Worm (Caenorhabditis elegans) whole organism, mixed stage, embryonic: ENCODE data around the gene ttbk-3.

Source experiments
- M03D4.4 ChIP-seq: sonication (generic microtip); optimal IDR thresholded peaks from 2 replicates; lab custom pipeline; 2017; ENCODE audit warnings: mild to moderate bottlenecking, missing genetic modification characterization, missing compliant biosample characterization
- bed-3 ChIP-seq: fragments of 200-800 bp; sonication (Bioruptor generic); optimal IDR thresholded peaks from 3 replicates; lab custom pipeline; 2018; ENCODE audit warnings: mild to moderate bottlenecking, missing genetic modification characterization, moderate library complexity, missing compliant biosample characterization
- blmp-1 ChIP-seq: fragments of 150-350 bp; optimal IDR thresholded peaks from 2 replicates; lab custom pipeline; 2014; ENCODE audit warnings: missing biosample characterization, missing genetic modification characterization
- ceh-39 ChIP-seq: fragments of 150-350 bp; optimal IDR thresholded peaks from 2 replicates; lab custom pipeline; 2014; ENCODE audit warnings: missing biosample characterization, missing genetic modification characterization
- ceh-43 ChIP-seq: fragments of 200-800 bp; sonication (Bioruptor generic); optimal IDR thresholded peaks from 2 replicates; lab custom pipeline; 2018; ENCODE audit warnings: mild to moderate bottlenecking, missing genetic modification characterization, moderate library complexity, missing compliant biosample characterization
- ceh-83 ChIP-seq: fragments of 200-800 bp; sonication (Bioruptor generic); optimal IDR thresholded peaks from 2 replicates; lab custom pipeline; 2018; ENCODE audit warnings: mild to moderate bottlenecking, missing genetic modification characterization, missing compliant biosample characterization
- ces-1 ChIP-seq: fragments of 150-350 bp; optimal IDR thresholded peaks from 2 replicates; lab custom pipeline; 2014; ENCODE audit warnings: missing biosample characterization, missing genetic modification reagents, missing genetic modification characterization
- cnd-1 ChIP-seq: fragments of 200-800 bp; sonication (Bioruptor generic); optimal IDR thresholded peaks from 2 replicates; lab custom pipeline; 2018; ENCODE audit warnings: mild to moderate bottlenecking, missing genetic modification characterization, missing compliant biosample characterization
- drap-1 ChIP-seq: fragments of 200-800 bp; sonication (Bioruptor generic); optimal IDR thresholded peaks from 3 replicates; lab custom pipeline; 2018; ENCODE audit warnings: mild to moderate bottlenecking, missing genetic modification characterization, missing compliant biosample characterization
- elt-1 ChIP-seq: sonication (generic microtip); optimal IDR thresholded peaks from 2 replicates; lab custom pipeline; 2017; ENCODE audit warnings: missing genetic modification characterization, mild to moderate bottlenecking, missing compliant biosample characterization, antibody characterized with exemption, moderate library complexity, borderline replicate concordance; ENCODE audit not compliant: insufficient read depth
- elt-3 ChIP-seq: fragments of 150-350 bp; optimal IDR thresholded peaks from 2 replicates; lab custom pipeline; 2014; ENCODE audit warnings: missing biosample characterization, missing genetic modification characterization
- flh-1 ChIP-seq: fragments of 200-800 bp; sonication (Bioruptor generic); optimal IDR thresholded peaks from 2 replicates; lab custom pipeline; 2018; ENCODE audit warnings: mild to moderate bottlenecking, missing genetic modification characterization, moderate library complexity, missing compliant biosample characterization
- ham-2 ChIP-seq: fragments of 200-800 bp; sonication (Bioruptor generic); optimal IDR thresholded peaks from 2 replicates; lab custom pipeline; 2018; ENCODE audit warnings: mild to moderate bottlenecking, missing genetic modification characterization, missing compliant biosample characterization
- hlh-1 ChIP-seq: fragments of 150-350 bp; optimal IDR thresholded peaks from 2 replicates; lab custom pipeline; 2014; ENCODE audit warnings: missing biosample characterization, missing genetic modification reagents, missing genetic modification characterization
- lin-13 ChIP-seq: fragments of 150-350 bp; optimal IDR thresholded peaks from 2 replicates; lab custom pipeline; 2014; ENCODE audit warnings: missing biosample characterization, missing genetic modification characterization
- lin-32 ChIP-seq: fragments of 200-800 bp; sonication (Bioruptor generic); optimal IDR thresholded peaks from 2 replicates; lab custom pipeline; 2018; ENCODE audit warnings: mild to moderate bottlenecking, missing genetic modification characterization, missing compliant biosample characterization
- lsy-2 ChIP-seq: fragments of 150-350 bp; optimal IDR thresholded peaks from 2 replicates; lab custom pipeline; 2014; ENCODE audit warnings: missing biosample characterization, missing genetic modification characterization
- mab-5 ChIP-seq: fragments of 150-350 bp; optimal IDR thresholded peaks from 2 replicates; lab custom pipeline; 2014; ENCODE audit warnings: missing biosample characterization, missing genetic modification characterization
- mep-1 ChIP-seq: fragments of 150-350 bp; optimal IDR thresholded peaks from 2 replicates; lab custom pipeline; 2017; ENCODE audit warnings: missing biosample characterization, missing genetic modification reagents, missing genetic modification characterization, inconsistent platforms
- mls-2 ChIP-seq: sonication (generic microtip); optimal IDR thresholded peaks from 2 replicates; lab custom pipeline; 2016; ENCODE audit warnings: mild to moderate bottlenecking, missing genetic modification characterization, moderate library complexity, missing compliant biosample characterization
- nhr-12 ChIP-seq: fragments of 150-350 bp; optimal IDR thresholded peaks from 2 replicates; lab custom pipeline; 2014; ENCODE audit warnings: missing biosample characterization, missing genetic modification characterization
- nhr-2 ChIP-seq: fragments of 150-350 bp; optimal IDR thresholded peaks from 2 replicates; lab custom pipeline; 2014; ENCODE audit warnings: missing biosample characterization, missing genetic modification characterization
- nhr-237 ChIP-seq: fragments of 150-350 bp; optimal IDR thresholded peaks from 2 replicates; lab custom pipeline; 2014; ENCODE audit warnings: missing biosample characterization, missing genetic modification characterization
- nhr-28 ChIP-seq: fragments of 150-350 bp; optimal IDR thresholded peaks from 2 replicates; lab custom pipeline; 2014; ENCODE audit warnings: missing biosample characterization, missing genetic modification characterization
- nhr-76 ChIP-seq: sonication (generic microtip); optimal IDR thresholded peaks from 2 replicates; lab custom pipeline; 2017; ENCODE audit warnings: missing biosample characterization, missing genetic modification characterization
- pha-4 ChIP-seq: fragments of 150-350 bp; optimal IDR thresholded peaks from 2 replicates; lab custom pipeline; 2018; ENCODE audit warnings: missing biosample characterization, missing genetic modification reagents, missing genetic modification characterization
- sem-2 ChIP-seq: fragments of 200-800 bp; sonication (Bioruptor generic); optimal IDR thresholded peaks from 2 replicates; lab custom pipeline; 2018; ENCODE audit warnings: mild to moderate bottlenecking, missing genetic modification characterization, missing compliant biosample characterization
- snpc-4 ChIP-seq: fragments of 150-350 bp; optimal IDR thresholded peaks from 2 replicates; lab custom pipeline; 2014; ENCODE audit warnings: missing biosample characterization, missing genetic modification characterization
- sptf-1 ChIP-seq: sonication (generic microtip); optimal IDR thresholded peaks from 2 replicates; lab custom pipeline; 2017; ENCODE audit warnings: mild to moderate bottlenecking, missing genetic modification characterization, moderate library complexity, missing compliant biosample characterization
- tbx-8 ChIP-seq: fragments of 200-800 bp; sonication (Bioruptor generic); optimal IDR thresholded peaks from 2 replicates; lab custom pipeline; 2018; ENCODE audit warnings: mild to moderate bottlenecking, missing genetic modification characterization, moderate library complexity, missing compliant biosample characterization
- unc-120 ChIP-seq: sonication (generic microtip); optimal IDR thresholded peaks from 2 replicates; lab custom pipeline; 2017; ENCODE audit warnings: missing genetic modification characterization, missing compliant biosample characterization; ENCODE audit not compliant: poor library complexity, severe bottlenecking
- unc-39 ChIP-seq: fragments of 150-350 bp; optimal IDR thresholded peaks from 2 replicates; lab custom pipeline; 2014; ENCODE audit warnings: missing biosample characterization, missing genetic modification characterization
- unc-62 ChIP-seq: fragments of 150-350 bp; optimal IDR thresholded peaks from 2 replicates; lab custom pipeline; 2014; ENCODE audit warnings: missing biosample characterization, missing genetic modification reagents, missing genetic modification characterization
- zip-8 ChIP-seq: fragments of 150-350 bp; optimal IDR thresholded peaks from 2 replicates; lab custom pipeline; 2014; ENCODE audit warnings: missing biosample characterization, missing genetic modification characterization
- ztf-11 ChIP-seq: fragments of 150-350 bp; optimal IDR thresholded peaks from 2 replicates; lab custom pipeline; 2014; ENCODE audit warnings: missing biosample characterization, missing genetic modification characterization

ttbk-3 gene

DNA sequence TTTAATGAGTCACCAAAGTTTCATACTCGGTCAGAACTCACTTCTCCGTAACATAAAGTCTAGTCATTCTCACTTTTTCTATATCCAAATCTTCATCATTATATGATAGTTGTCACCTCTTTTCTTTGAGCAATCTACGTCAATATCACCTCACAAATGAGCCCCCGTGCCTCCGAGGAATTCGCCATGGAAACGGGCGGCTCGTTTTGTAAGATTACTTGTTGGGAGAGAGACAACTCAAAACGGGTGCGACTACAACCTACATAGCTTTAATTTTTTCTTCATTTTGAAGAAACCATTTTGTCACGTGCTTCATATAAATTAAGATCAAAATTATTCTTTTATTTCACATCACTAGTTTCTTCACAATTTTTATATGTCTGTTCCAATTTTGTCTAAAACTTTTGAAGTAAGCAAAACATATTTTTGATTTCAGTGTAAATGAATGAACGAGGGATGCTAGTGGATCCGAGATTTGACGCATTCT, 10.8 kb downstream of the ttbk-3 start, which contains the start of gene nhr-4:
TSS of gene nhr-4 (plus strand) at position 437 of the 487 bp plus-strand sequence.
- no peak for TF ChIP-seq unc-39
- no peak for TF ChIP-seq ham-2 (GFP tag; lab: Kevin White, UChicago)
- TF ChIP-seq ztf-11 (tag; lab: Kevin White, UChicago), result no peak
- no peak for TF ChIP-seq nhr-237 (tag; lab: Kevin White, UChicago)
- no peak for TF ChIP-seq nhr-2 (tag; lab: Kevin White, UChicago)
- TF ChIP-seq lin-13, result no peak
- TF ChIP-seq lsy-2, result no peak
- TF ChIP-seq sptf-1 (tag; lab: Kevin White, UChicago), result no peak
- no peak for TF ChIP-seq snpc-4
- no peak for TF ChIP-seq tbx-8 (GFP tag; lab: Kevin White, UChicago)
- no peak for TF ChIP-seq bed-3
- no peak for TF ChIP-seq ceh-43 (GFP tag; lab: Kevin White, UChicago)
- TF ChIP-seq flh-1 (GFP tag; lab: Kevin White, UChicago), result no peak
- TF ChIP-seq unc-62, result no peak
- no peak for TF ChIP-seq blmp-1
- no peak for TF ChIP-seq nhr-28 (tag; lab: Kevin White, UChicago)
- TF ChIP-seq sem-2 (GFP tag; lab: Kevin White, UChicago), result no peak
- TF ChIP-seq, all 35 proteins: peak for 0

DNA sequence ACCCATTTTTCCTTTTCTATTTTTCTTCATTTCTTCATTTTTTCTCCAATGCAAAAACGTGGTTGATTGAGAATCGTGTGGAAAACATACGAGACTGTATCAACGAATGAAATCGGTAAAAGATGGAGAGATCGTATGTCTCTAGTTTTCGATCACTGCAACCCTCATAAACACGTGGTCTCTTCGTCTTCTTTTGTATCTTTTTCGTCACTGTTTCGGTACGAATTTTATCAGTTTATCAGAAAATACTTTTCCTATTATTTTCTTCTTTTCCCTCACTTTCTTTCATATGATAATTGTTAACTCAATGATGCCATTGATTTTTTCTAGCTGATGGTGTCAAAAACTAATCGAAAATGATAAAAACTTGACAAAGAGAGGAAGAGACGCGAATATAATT, 14.1 kb downstream of the ttbk-3 start:
- TF ChIP-seq blmp-1, result no peak
- no peak for TF ChIP-seq nhr-2 (tag; lab: Kevin White, UChicago)
- TF ChIP-seq mep-1 (tag; lab: Kevin White, UChicago), result no peak
- no peak for TF ChIP-seq unc-39
- no peak for TF ChIP-seq cnd-1 (tag; lab: Kevin White, UChicago)
- TF ChIP-seq zip-8 (tag; lab: Kevin White, UChicago), result no peak
- TF ChIP-seq ces-1 (GFP tag; lab: Kevin White, UChicago), result no peak
- TF ChIP-seq M03D4.4, result no peak
- no peak for TF ChIP-seq ceh-43 (GFP tag; lab: Kevin White, UChicago)
- TF ChIP-seq unc-62, result no peak
- no peak for TF ChIP-seq mab-5 (tag; lab: Kevin White, UChicago)
- TF ChIP-seq mls-2, result no peak
- TF ChIP-seq lin-32, result no peak
- TF ChIP-seq hlh-1, result no peak
- TF ChIP-seq, all 35 proteins: peak for 0

DNA sequence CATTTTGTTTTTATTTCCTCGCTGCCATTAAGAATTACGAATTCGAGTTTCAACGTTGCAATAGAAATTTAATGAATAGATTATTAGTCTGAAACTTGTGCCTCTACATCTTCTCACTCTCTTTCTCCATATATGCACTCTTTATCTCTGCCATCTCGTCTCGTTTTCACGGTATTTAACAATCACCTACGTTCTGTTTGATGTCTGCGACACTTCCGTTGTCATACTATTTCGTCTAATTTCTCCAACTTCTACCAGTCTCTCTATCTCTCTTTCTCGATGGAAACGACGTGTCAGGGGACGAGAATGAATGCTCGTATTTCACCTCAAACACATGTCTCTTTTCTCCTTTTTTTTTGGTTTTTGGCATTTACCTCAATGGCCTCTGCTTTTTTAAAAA, 15.9 kb downstream of the ttbk-3 start:
- TF ChIP-seq unc-62 (peak; percentile 64), unc-39 (no peak), ceh-43 (GFP tag; lab: Kevin White, UChicago) (no peak), lsy-2 (no peak), nhr-12 (tag; lab: Kevin White, UChicago) (no peak), elt-1 (tag; lab: Kevin White, UChicago) (no peak), snpc-4 (no peak), elt-3 (tag; lab: Kevin White, UChicago) (no peak), tbx-8 (GFP tag; lab: Kevin White, UChicago) (no peak), unc-120 (tag; lab: Kevin White, UChicago) (peak; percentile 61), sem-2 (GFP tag; lab: Kevin White, UChicago) (no peak), ceh-83 (no peak), mls-2 (no peak), nhr-237 (tag; lab: Kevin White, UChicago) (peak; percentile 7), hlh-1 (peak; percentile 66), sptf-1 (tag; lab: Kevin White, UChicago) (no peak), zip-8 (tag; lab: Kevin White, UChicago) (no peak), nhr-76 (tag; lab: Kevin White, UChicago) (no peak), blmp-1 (no peak), ces-1 (GFP tag; lab: Kevin White, UChicago) (peak; percentile 28), nhr-2 (tag; lab: Kevin White, UChicago) (no peak), ceh-39 (tag; lab: Kevin White, UChicago) (no peak), drap-1 (GFP tag; lab: Kevin White, UChicago) (no peak), cnd-1 (tag; lab: Kevin White, UChicago) (no peak), lin-13 (no peak), mep-1 (tag; lab: Kevin White, UChicago) (no peak), ham-2 (GFP tag; lab: Kevin White, UChicago) (no peak), flh-1 (GFP tag; lab: Kevin White, UChicago) (no peak), nhr-28 (tag; lab: Kevin White, UChicago) (no peak), mab-5 (tag; lab: Kevin White, UChicago) (no peak), ztf-11 (tag; lab: Kevin White, UChicago) (no peak), pha-4 (tag; lab: Kevin White, UChicago) (peak; percentile 38), lin-32 (no peak), bed-3 (no peak), M03D4.4 (no peak)
